Fruit fly (Drosophila melanogaster) S2 (cell line): ENCODE results near the gene CG9254.

Experiments
- CG8478 ChIP-seq: fragments of >200 bp; optimal IDR thresholded peaks from 2 replicates; lab custom pipeline; 2018
- CTCF ChIP-seq, 2 experiments: fragments of >200 bp; optimal IDR thresholded peaks; 2 replicates each; lab custom pipeline; 2018

- no peak for TF ChIP-seq CG8478 (lab: Kevin White, UChicago)
- TF ChIP-seq CTCF (optimal IDR thresholded peaks at IDR 0.05; lab: Kevin White, UChicago): no peak
These were observed 16.7 kb upstream of the CG9254 start for dm6 chr2L:13613720-13614119.
